Worm (Caenorhabditis elegans): ENCODE results near the gene sfxn-1.4.

Gene sfxn-1.4

ce11 chrII:11634681-11635527 lies 46.1 kb downstream of the sfxn-1.4 start (continued):
- TF ChIP-seq ttx-3 (tag; optimal IDR thresholded peaks at IDR 0.05) (peak; percentile 43), hlh-30 (tag; optimal IDR thresholded peaks at IDR 0.05; ENCODE audit: insufficient read depth) (peak; percentile 60), lim-6 (tag; optimal IDR thresholded peaks at IDR 0.05) (peak; percentile 56), pha-4 (tag; optimal IDR thresholded peaks at IDR 0.05) (no peak), hlh-13 (GFP tag; optimal IDR thresholded peaks at IDR 0.05) (no peak), ets-4 (tag; optimal IDR thresholded peaks at IDR 0.05) (peak; percentile 58), F13H6.1 (tag; optimal IDR thresholded peaks at IDR 0.05) (peak; percentile 91), npax-4 (tag; optimal IDR thresholded peaks at IDR 0.05) (no peak), eyg-1 (tag; optimal IDR thresholded peaks at IDR 0.05) (peak; percentile 78), ceh-45 (GFP tag; IDR thresholded peaks at IDR 0.05) (0 out of 2 replicates have a peak, but pooled peaks have one; percentile 42), fkh-6 (tag; optimal IDR thresholded peaks at IDR 0.05) (peak; percentile 52), syd-9 (tag; optimal IDR thresholded peaks at IDR 0.05) (peak; percentile 66), ahr-1 (tag; optimal IDR thresholded peaks at IDR 0.05) (no peak), ceh-2 (tag; optimal IDR thresholded peaks at IDR 0.05) (peak; percentile 69), sox-2 (GFP tag; IDR thresholded peaks at IDR 0.05) (no peak), Y22D7AL.16 (tag; optimal IDR thresholded peaks at IDR 0.05) (no peak), ceh-31 (tag; optimal IDR thresholded peaks at IDR 0.05) (peak; percentile 93), fkh-10 (GFP tag; optimal IDR thresholded peaks at IDR 0.05) (peak; percentile 58), C38D4.7 (GFP tag; optimal IDR thresholded peaks at IDR 0.05) (peak; percentile 44), unc-86 (tag; optimal IDR thresholded peaks at IDR 0.05) (peak; percentile 82), elt-2 (tag; optimal IDR thresholded peaks at IDR 0.05) (peak; percentile 33), dve-1 (tag; optimal IDR thresholded peaks at IDR 0.05) (peak; percentile 79), ceh-14 (tag; optimal IDR thresholded peaks at IDR 0.05) (peak; percentile 67), ztf-16 (tag; optimal IDR thresholded peaks at IDR 0.05) (peak; percentile 74), K02D7.2 (tag; optimal IDR thresholded peaks at IDR 0.05) (no peak), ceh-6 (GFP tag; optimal IDR thresholded peaks at IDR 0.05) (peak; percentile 65), unc-3 (GFP tag; conservative IDR thresholded peaks at IDR 0.05) (0 out of 2 replicates have a peak, but pooled peaks have one; percentile 30), unc-3 (tag; optimal IDR thresholded peaks at IDR 0.05) (no peak), C08G9.2 (tag; optimal IDR thresholded peaks at IDR 0.05) (peak; percentile 54), hlh-6 (tag; optimal IDR thresholded peaks at IDR 0.05) (peak; percentile 82), ceh-30 (tag; optimal IDR thresholded peaks at IDR 0.05) (no peak), K09A11.1 (tag; optimal IDR thresholded peaks at IDR 0.05; ENCODE audit: insufficient read depth) (peak; percentile 40), pros-1 (tag; optimal IDR thresholded peaks at IDR 0.05) (peak; percentile 89), sox-4 (tag; optimal IDR thresholded peaks at IDR 0.05) (peak; percentile 43), rnt-1 (tag; optimal IDR thresholded peaks at IDR 0.05) (peak; percentile 98), pat-9 (tag; optimal IDR thresholded peaks at IDR 0.05) (peak; percentile 41)

ce11 chrII:11634057-11634676 lies 46.9 kb downstream of the sfxn-1.4 start:
- TF ChIP-seq tbx-2 (tag; optimal IDR thresholded peaks at IDR 0.05) (peak; percentile 90), ztf-16 (tag; optimal IDR thresholded peaks at IDR 0.05) (peak; percentile 65), ref-2 (tag; optimal IDR thresholded peaks at IDR 0.05) (peak; percentile 93), ceh-2 (tag; optimal IDR thresholded peaks at IDR 0.05) (peak; percentile 24), ceh-9 (tag; optimal IDR thresholded peaks at IDR 0.05) (no peak), fkh-10 (GFP tag; optimal IDR thresholded peaks at IDR 0.05) (no peak), hlh-13 (GFP tag; optimal IDR thresholded peaks at IDR 0.05) (no peak), ceh-31 (tag; optimal IDR thresholded peaks at IDR 0.05) (peak; percentile 93), C08G9.2 (tag; optimal IDR thresholded peaks at IDR 0.05) (peak; percentile 40), dve-1 (tag; optimal IDR thresholded peaks at IDR 0.05) (peak; percentile 66), sox-4 (tag; optimal IDR thresholded peaks at IDR 0.05) (no peak), pros-1 (tag; optimal IDR thresholded peaks at IDR 0.05) (peak; percentile 80), gmeb-2 (tag; optimal IDR thresholded peaks at IDR 0.05) (no peak), F13H6.1 (tag; optimal IDR thresholded peaks at IDR 0.05) (peak; percentile 67), ceh-48 (tag; optimal IDR thresholded peaks at IDR 0.05) (no peak), rnt-1 (tag; optimal IDR thresholded peaks at IDR 0.05) (peak; percentile 86), fax-1 (tag; optimal IDR thresholded peaks at IDR 0.05) (no peak), ceh-18 (tag; optimal IDR thresholded peaks at IDR 0.05) (peak; percentile 89), sox-2 (GFP tag; IDR thresholded peaks at IDR 0.05) (peak; percentile 24; the same call in 1 of the 2 replicates), ceh-22 (tag; optimal IDR thresholded peaks at IDR 0.05) (peak; percentile 91), odd-2 (tag; optimal IDR thresholded peaks at IDR 0.05) (no peak), ama-1 (optimal IDR thresholded peaks at IDR 0.05) (no peak), ceh-6 (GFP tag; optimal IDR thresholded peaks at IDR 0.05) (peak; percentile 42), pha-2 (tag; optimal IDR thresholded peaks at IDR 0.05) (peak; percentile 28), elt-2 (tag; optimal IDR thresholded peaks at IDR 0.05) (peak; percentile 54), Y22D7AL.16 (tag; optimal IDR thresholded peaks at IDR 0.05) (no peak), npax-4 (tag; optimal IDR thresholded peaks at IDR 0.05) (no peak), pat-9 (tag; optimal IDR thresholded peaks at IDR 0.05) (peak; percentile 19), eyg-1 (tag; optimal IDR thresholded peaks at IDR 0.05) (peak; percentile 6)

Measured in whole organism, late embryonic.